Worm (Caenorhabditis elegans): ENCODE results near the gene C31H2.14.

- no peak for TF ChIP-seq ets-7 (tag; optimal IDR thresholded peaks at IDR 0.05)
- TF ChIP-seq flt-1 (GFP tag; IDR thresholded peaks at IDR 0.05) = no peak
- TF ChIP-seq ama-1 (optimal IDR thresholded peaks at IDR 0.05) = no peak
- no peak for TF ChIP-seq aly-1 (tag; optimal IDR thresholded peaks at IDR 0.05)
- TF ChIP-seq scrt-1 (GFP tag; IDR thresholded peaks at IDR 0.05) = no peak
- TF ChIP-seq B0310.2 (tag; optimal IDR thresholded peaks at IDR 0.05) = no peak
- TF ChIP-seq hmg-4 (GFP tag; optimal IDR thresholded peaks at IDR 0.05) = no peak
- no peak for TF ChIP-seq pes-1 (GFP tag; IDR thresholded peaks at IDR 0.05)
- no peak for TF ChIP-seq ceh-13 (GFP tag; optimal IDR thresholded peaks at IDR 0.05)
- TF ChIP-seq ceh-36 (tag; optimal IDR thresholded peaks at IDR 0.05) = no peak
- TF ChIP-seq sea-1 (GFP tag; conservative IDR thresholded peaks at IDR 0.05) = no peak
- TF ChIP-seq hmbx-1 (tag; optimal IDR thresholded peaks at IDR 0.05) = no peak
- no peak for TF ChIP-seq tbx-37 (GFP tag; conservative IDR thresholded peaks at IDR 0.05)
These were observed 12.5 kb upstream of the C31H2.14 start for ce11 chrX:5135548-5135947.
